Fruit fly (Drosophila melanogaster): Measurements from ENCODE around the gene CG7568.
A peak's percentile ranks its signal among the peaks of the same experiment; 100 is the strongest.

Gene CG7568

dm6 chr3R:29600762-29601161 lies at the start of gene CG7568:
CG7568 (minus strand) TSS chr3R:29600862.
- TF ChIP-seq dsx (GFP tag; optimal IDR thresholded peaks at IDR 0.05; ENCODE audit: poor library complexity, severe bottlenecking) (no peak), cyc (GFP tag; optimal IDR thresholded peaks at IDR 0.05) (no peak), CG6854 (GFP tag; optimal IDR thresholded peaks at IDR 0.05) (no peak), Hr4 (GFP tag; optimal IDR thresholded peaks at IDR 0.05) (no peak), Met (GFP tag; optimal IDR thresholded peaks at IDR 0.05) (no peak), CG8632 (GFP tag; optimal IDR thresholded peaks at IDR 0.05) (no peak)

- no peak for TF ChIP-seq CG6808 (GFP tag; optimal IDR thresholded peaks at IDR 0.05)
- TF ChIP-seq Ets96B (tag; optimal IDR thresholded peaks at IDR 0.05): peak; percentile 34
- no peak for TF ChIP-seq Sox15 (GFP tag; optimal IDR thresholded peaks at IDR 0.05)
- peak; percentile 19 for TF ChIP-seq svp (GFP tag)
- TF ChIP-seq CG11294 (GFP tag; IDR thresholded peaks at IDR 0.05): 0 out of 2 replicates have a peak, but pooled peaks have one; percentile 17
- TF ChIP-seq Eip93F (GFP tag; optimal IDR thresholded peaks at IDR 0.05): no peak
- TF ChIP-seq CG4318 (GFP tag; optimal IDR thresholded peaks at IDR 0.05): no peak
- TF ChIP-seq CG6854 (GFP tag; optimal IDR thresholded peaks at IDR 0.05): no peak
- peak; percentile 31 for TF ChIP-seq Sox14 (GFP tag; optimal IDR thresholded peaks at IDR 0.05)
- no peak for TF ChIP-seq fd59A (GFP tag; optimal IDR thresholded peaks at IDR 0.05)
- no peak for TF ChIP-seq Blimp-1 (GFP tag; optimal IDR thresholded peaks at IDR 0.05)
- TF ChIP-seq CG11762 (GFP tag; optimal IDR thresholded peaks at IDR 0.05; ENCODE audit: insufficient read depth): no peak
- TF ChIP-seq CG32006 (GFP tag; optimal IDR thresholded peaks at IDR 0.05): peak; percentile 12
- TF ChIP-seq CG34406 (GFP tag; optimal IDR thresholded peaks at IDR 0.05): peak; percentile 16
- no peak for TF ChIP-seq CG3032 (tag; optimal IDR thresholded peaks at IDR 0.05)
- TF ChIP-seq CG3919 (GFP tag; optimal IDR thresholded peaks at IDR 0.05): peak; percentile 13
- peak; percentile 28 for TF ChIP-seq lz (GFP tag; optimal IDR thresholded peaks at IDR 0.05)
- TF ChIP-seq Lpt (GFP tag; optimal IDR thresholded peaks at IDR 0.05): no peak
- peak; percentile 13 for TF ChIP-seq Met (GFP tag; optimal IDR thresholded peaks at IDR 0.05)
- TF ChIP-seq CG10631 (GFP tag; optimal IDR thresholded peaks at IDR 0.05): peak; percentile 30
- TF ChIP-seq Gug (GFP tag; IDR thresholded peaks at IDR 0.05): peak; percentile 27; the same call in 1 of the 2 replicates
- TF ChIP-seq spab (GFP tag; optimal IDR thresholded peaks at IDR 0.05): peak; percentile 25
- TF ChIP-seq Eip75B (GFP tag; optimal IDR thresholded peaks at IDR 0.05): peak; percentile 24
- peak; percentile 27 for TF ChIP-seq Hr39 (GFP tag; optimal IDR thresholded peaks at IDR 0.05)
- peak; percentile 22 for TF ChIP-seq dsx (GFP tag; optimal IDR thresholded peaks at IDR 0.05; ENCODE audit: poor library complexity, severe bottlenecking)
- TF ChIP-seq vri (GFP tag; optimal IDR thresholded peaks at IDR 0.05): no peak
- no peak for TF ChIP-seq Ets21C (GFP tag; optimal IDR thresholded peaks at IDR 0.05)
- TF ChIP-seq CG7368 (GFP tag; optimal IDR thresholded peaks at IDR 0.05): no peak
- TF ChIP-seq CG6163 (GFP tag; IDR thresholded peaks at IDR 0.05): peak; percentile 52; the same call in 2 of the 3 replicates
- TF ChIP-seq achi (GFP tag; optimal IDR thresholded peaks at IDR 0.05): peak; percentile 17
- TF ChIP-seq CG31627 (GFP tag; optimal IDR thresholded peaks at IDR 0.05): peak; percentile 49
- no peak for TF ChIP-seq CG6276 (GFP tag; optimal IDR thresholded peaks at IDR 0.05)
- peak; percentile 27 for TF ChIP-seq CG1621 (tag; optimal IDR thresholded peaks at IDR 0.05)
- no peak for TF ChIP-seq net (GFP tag; optimal IDR thresholded peaks at IDR 0.05)
- TF ChIP-seq acj6 (GFP tag; optimal IDR thresholded peaks at IDR 0.05): peak; percentile 28
- TF ChIP-seq topi (GFP tag; optimal IDR thresholded peaks at IDR 0.05): peak; percentile 23
- TF ChIP-seq CG8319 (GFP tag; optimal IDR thresholded peaks at IDR 0.05): no peak
- peak; percentile 32 for TF ChIP-seq pdm3 (GFP tag; optimal IDR thresholded peaks at IDR 0.05)
- no peak for TF ChIP-seq CG9139 (GFP tag; optimal IDR thresholded peaks at IDR 0.05)
- TF ChIP-seq CG8632 (GFP tag; optimal IDR thresholded peaks at IDR 0.05): peak; percentile 16
- no peak for TF ChIP-seq Hr38 (GFP tag; optimal IDR thresholded peaks at IDR 0.05)
- no peak for TF ChIP-seq esn (GFP tag; optimal IDR thresholded peaks at IDR 0.05)
- TF ChIP-seq CG15336 (GFP tag; IDR thresholded peaks at IDR 0.05): no peak
- TF ChIP-seq fkh (GFP tag; optimal IDR thresholded peaks at IDR 0.05): no peak
- peak; percentile 22 for TF ChIP-seq OdsH (GFP tag; optimal IDR thresholded peaks at IDR 0.05)
- TF ChIP-seq CG8119 (GFP tag; IDR thresholded peaks at IDR 0.05): no peak
- no peak for TF ChIP-seq salr (GFP tag; optimal IDR thresholded peaks at IDR 0.05)
- peak; percentile 26 for TF ChIP-seq Smox (GFP tag; optimal IDR thresholded peaks at IDR 0.05)
- peak; percentile 14 for TF ChIP-seq cyc (GFP tag; optimal IDR thresholded peaks at IDR 0.05)
Observed at dm6 chr3R:29625883-29626282, 25.2 kb upstream of the CG7568 start.

Data from whole organism, prepupa.